Fruit fly (Drosophila melanogaster): ENCODE data around the gene CG2540.

CG2540 gene

dm6 chrX:12669659-12670488 is 40.2 kb downstream of the CG2540 start:
- TF ChIP-seq Rel (GFP tag; optimal IDR thresholded peaks at IDR 0.05) (no peak), Rel (tag; optimal IDR thresholded peaks at IDR 0.05) (peak; percentile 51), Hr78 (GFP tag; optimal IDR thresholded peaks at IDR 0.05) (no peak), sv (GFP tag; optimal IDR thresholded peaks at IDR 0.05) (peak; percentile 63), jim (GFP tag; optimal IDR thresholded peaks at IDR 0.05) (peak; percentile 75), pan (optimal IDR thresholded peaks at IDR 0.05) (no peak), GATAd (GFP tag; optimal IDR thresholded peaks at IDR 0.05) (no peak), Myc (optimal IDR thresholded peaks at IDR 0.05) (no peak), Vsx2 (GFP tag; optimal IDR thresholded peaks at IDR 0.05; ENCODE audit: partially characterized antibody) (peak; percentile 44), CG32264 (GFP tag; optimal IDR thresholded peaks at IDR 0.05) (peak; percentile 24), CG9705 (GFP tag; optimal IDR thresholded peaks at IDR 0.05) (peak; percentile 38), usp (GFP tag; optimal IDR thresholded peaks at IDR 0.05) (no peak), Hnf4 (GFP tag; optimal IDR thresholded peaks at IDR 0.05) (peak; percentile 65), N (GFP tag; optimal IDR thresholded peaks at IDR 0.05) (no peak), h (GFP tag; optimal IDR thresholded peaks at IDR 0.05) (peak; percentile 71), tai (GFP tag; optimal IDR thresholded peaks at IDR 0.05) (no peak), brk (GFP tag; optimal IDR thresholded peaks at IDR 0.05) (peak; percentile 30), Dif (GFP tag; optimal IDR thresholded peaks at IDR 0.05; ENCODE audit: partially characterized antibody) (peak; percentile 1), Sp1 (GFP tag; optimal IDR thresholded peaks at IDR 0.05) (peak; percentile 58), Abd-B (GFP tag; optimal IDR thresholded peaks at IDR 0.05) (no peak), ey (GFP tag; optimal IDR thresholded peaks at IDR 0.05) (peak; percentile 79), rgr (GFP tag; optimal IDR thresholded peaks at IDR 0.05) (peak; percentile 73), dsf (GFP tag; optimal IDR thresholded peaks at IDR 0.05; ENCODE audit: borderline replicate concordance) (no peak), woc (GFP tag; optimal IDR thresholded peaks at IDR 0.05) (peak; percentile 60), fru (GFP tag; optimal IDR thresholded peaks at IDR 0.05) (peak; percentile 65), dmrt93B (GFP tag; optimal IDR thresholded peaks at IDR 0.05) (peak; percentile 35), CrebA (GFP tag; optimal IDR thresholded peaks at IDR 0.05; ENCODE audit: borderline replicate concordance) (peak; percentile 41), Jra (GFP tag; optimal IDR thresholded peaks at IDR 0.05) (no peak), psq (GFP tag; optimal IDR thresholded peaks at IDR 0.05) (peak; percentile 94), sage (GFP tag; optimal IDR thresholded peaks at IDR 0.05) (peak; percentile 16), OdsH (GFP tag; optimal IDR thresholded peaks at IDR 0.05) (peak; percentile 63), HLH106 (tag; optimal IDR thresholded peaks at IDR 0.05) (peak; percentile 72), Hr83 (GFP tag; optimal IDR thresholded peaks at IDR 0.05; ENCODE audit: poor library complexity, severe bottlenecking) (no peak), Dfd (GFP tag; optimal IDR thresholded peaks at IDR 0.05) (peak; percentile 4), foxo (GFP tag; optimal IDR thresholded peaks at IDR 0.05) (peak in 1 of 2 experiments; percentile 73), br (GFP tag; optimal IDR thresholded peaks at IDR 0.05) (peak; percentile 54), Mio (GFP tag; optimal IDR thresholded peaks at IDR 0.05) (no peak), lola (GFP tag; optimal IDR thresholded peaks at IDR 0.05) (no peak), dl (GFP tag; optimal IDR thresholded peaks at IDR 0.05; ENCODE audit: insufficient read depth in 1 of 2, partially characterized antibody in 2 of 2) (no peak)

- TF ChIP-seq psq (GFP tag; optimal IDR thresholded peaks at IDR 0.05) = peak; percentile 79
- TF ChIP-seq HLH106 (tag; optimal IDR thresholded peaks at IDR 0.05) = no peak
Measured at dm6 chrX:12670530-12671285, 41.0 kb downstream of the CG2540 start.
